Worm (Caenorhabditis elegans) whole organism, L4/young adult: ENCODE measurements around the gene C36A4.11.

Experiments used
- W03F9.2 ChIP-seq: fragments of 150-350 bp; optimal IDR thresholded peaks from 2 replicates; lab custom pipeline; 2014; ENCODE audit warnings: missing biosample characterization, missing genetic modification characterization
- dao-5 ChIP-seq: sonication (generic microtip); optimal IDR thresholded peaks from 2 replicates; lab custom pipeline; 2016; ENCODE audit warnings: missing genotype, missing genetic modification characterization, moderate library complexity, missing compliant biosample characterization
- him-1 ChIP-seq: sonication (generic microtip); optimal IDR thresholded peaks from 2 replicates; lab custom pipeline; 2016; ENCODE audit warnings: missing genotype, missing genetic modification reagents, missing genetic modification characterization, missing compliant biosample characterization

DNA sequence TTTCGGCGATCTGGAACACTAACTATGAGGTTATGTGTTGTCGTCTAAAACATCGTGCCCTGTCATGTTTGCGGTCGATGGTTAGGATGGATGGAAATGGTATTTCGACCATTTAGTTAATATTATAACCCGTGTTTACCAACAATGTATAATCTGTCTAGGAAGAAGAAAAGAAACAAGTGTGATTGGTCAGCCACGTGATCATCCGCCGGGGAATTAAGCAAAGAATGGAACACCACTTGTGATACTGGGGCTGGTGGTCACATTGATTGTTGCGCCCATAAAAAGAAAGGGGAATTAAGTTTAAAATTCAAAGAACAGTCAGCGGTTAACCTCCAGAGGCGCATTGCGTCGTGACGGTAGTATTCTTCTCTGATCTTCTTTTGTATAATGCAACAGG, 35.2 kb downstream of the C36A4.11 start:
- TF ChIP-seq dao-5, result no peak
- TF ChIP-seq W03F9.2 (tag; lab: Kevin White, UChicago), result no peak
- no peak for TF ChIP-seq him-1 (tag; lab: Kevin White, UChicago)
